Worm (Caenorhabditis elegans) whole organism, late embryonic: ENCODE data around the gene fbxa-1.

Source experiments
- dmd-4 ChIP-seq: sonication (generic microtip); optimal IDR thresholded peaks from 2 replicates; lab custom pipeline; 2016; ENCODE audit warnings: borderline replicate concordance, missing genetic modification characterization, missing compliant biosample characterization
- dve-1 ChIP-seq: sonication (generic microtip); optimal IDR thresholded peaks from 2 replicates; lab custom pipeline; 2017; ENCODE audit warnings: antibody characterized with exemption, mild to moderate bottlenecking, missing genetic modification characterization, missing compliant biosample characterization
- ets-4 ChIP-seq: sonication (generic microtip); optimal IDR thresholded peaks from 2 replicates; lab custom pipeline; 2016; ENCODE audit warnings: missing genetic modification characterization, missing compliant biosample characterization
- unc-42 ChIP-seq: sonication (generic microtip); optimal IDR thresholded peaks from 2 replicates; lab custom pipeline; 2016; ENCODE audit warnings: missing genotype, missing genetic modification characterization, missing compliant biosample characterization

ce11 chrIII:2324703-2325102 is 16.8 kb upstream of the fbxa-1 start:
- TF ChIP-seq dve-1 (tag; lab: Kevin White, UChicago): no peak
- TF ChIP-seq unc-42 (tag; lab: Kevin White, UChicago): no peak
- no peak for TF ChIP-seq ets-4 (tag; lab: Kevin White, UChicago)
- no peak for TF ChIP-seq dmd-4
